Fruit fly (Drosophila melanogaster) whole organism, wandering third instar larva: ENCODE data around the gene CG13086.

Experiments
- Abd-B ChIP-seq: fragments of >200 bp; optimal IDR thresholded peaks from 2 replicates; lab custom pipeline; 2017; ENCODE audit warnings: missing biosample characterization, missing genetic modification characterization
- CG32264 ChIP-seq: fragments of 200-800 bp; sonication (Bioruptor generic); optimal IDR thresholded peaks from 2 replicates; lab custom pipeline; 2016; ENCODE audit warnings: missing biosample characterization, missing genetic modification characterization
- CG9705 ChIP-seq: fragments of 200-800 bp; sonication (Bioruptor generic); optimal IDR thresholded peaks from 2 replicates; lab custom pipeline; 2018; ENCODE audit warnings: missing biosample characterization, mild to moderate bottlenecking, missing genetic modification characterization
- CrebA ChIP-seq: fragments of 200-800 bp; sonication (Bioruptor generic); optimal IDR thresholded peaks from 2 replicates; lab custom pipeline; 2016; ENCODE audit warnings: missing biosample characterization, mild to moderate bottlenecking, missing genetic modification characterization, borderline replicate concordance
- Dfd ChIP-seq: fragments of >200 bp; optimal IDR thresholded peaks from 2 replicates; lab custom pipeline; 2017; ENCODE audit warnings: missing biosample characterization, missing genetic modification characterization
- Dif ChIP-seq: fragments of 200-275, 200-300 bp; sonication (Bioruptor generic); optimal IDR thresholded peaks from 2 replicates; lab custom pipeline; 2018; ENCODE audit warnings: missing biosample characterization, missing genetic modification characterization; ENCODE audit not compliant: partially characterized antibody
- GATAd ChIP-seq: sonication (Bioruptor generic); optimal IDR thresholded peaks from 2 replicates; lab custom pipeline; 2016; ENCODE audit warnings: missing biosample characterization, missing genetic modification characterization
- HLH106 ChIP-seq: fragments of 200-800 bp; optimal IDR thresholded peaks from 3 replicates; lab custom pipeline; 2019; ENCODE audit warnings: missing biosample characterization, mild to moderate bottlenecking, missing genetic modification characterization, moderate library complexity
- Hnf4 ChIP-seq: fragments of 200-800 bp; sonication (Bioruptor generic); optimal IDR thresholded peaks from 2 replicates; lab custom pipeline; 2016; ENCODE audit warnings: missing biosample characterization, mild to moderate bottlenecking, missing genetic modification characterization
- Hr78 ChIP-seq: fragments of >200 bp; optimal IDR thresholded peaks from 2 replicates; lab custom pipeline; 2017; ENCODE audit warnings: missing biosample characterization, missing genetic modification characterization
- Hr83 ChIP-seq: fragments of 200-300 bp; sonication (Bioruptor generic); optimal IDR thresholded peaks from 2 replicates; lab custom pipeline; 2016; ENCODE audit warnings: missing biosample characterization, mild to moderate bottlenecking, missing genetic modification characterization, moderate library complexity; ENCODE audit not compliant: poor library complexity, severe bottlenecking
- Jra ChIP-seq: sonication (Bioruptor generic); optimal IDR thresholded peaks from 2 replicates; lab custom pipeline; 2016; ENCODE audit warnings: missing biosample characterization, missing genetic modification characterization
- Mio ChIP-seq: sonication (Bioruptor generic); optimal IDR thresholded peaks from 2 replicates; lab custom pipeline; 2016; ENCODE audit warnings: missing biosample characterization, missing genetic modification characterization
- Myc ChIP-seq: fragments of >200 bp; optimal IDR thresholded peaks from 2 replicates; lab custom pipeline; 2017
- N ChIP-seq: fragments of >200 bp; optimal IDR thresholded peaks from 2 replicates; lab custom pipeline; 2018; ENCODE audit warnings: missing biosample characterization, missing external identifiers, missing genetic modification characterization
- OdsH ChIP-seq: fragments of 200-800 bp; sonication (Bioruptor generic); optimal IDR thresholded peaks from 2 replicates; lab custom pipeline; 2016; ENCODE audit warnings: missing biosample characterization, mild to moderate bottlenecking, missing genetic modification characterization
- Rel ChIP-seq, 2 experiments: fragments of 200-800 bp; sonication (Bioruptor generic) in 1 of 2; optimal IDR thresholded peaks; 2 replicates in 1 of 2; 3 replicates in 1 of 2; lab custom pipeline; 2016 to 2019; ENCODE audit warnings: mild to moderate bottlenecking in 2 of 2, missing biosample characterization in 2 of 2, missing genetic modification characterization in 2 of 2, moderate library complexity in 1 of 2
- Sp1 ChIP-seq: fragments of 200-800 bp; sonication (Bioruptor generic); optimal IDR thresholded peaks from 3 replicates; lab custom pipeline; 2019; ENCODE audit warnings: missing biosample characterization, mild to moderate bottlenecking, missing genetic modification characterization, moderate library complexity
- Vsx2 ChIP-seq: fragments of 200-300, 225-300 bp; sonication (Bioruptor generic); optimal IDR thresholded peaks from 2 replicates; lab custom pipeline; 2018; ENCODE audit warnings: missing biosample characterization, missing genetic modification characterization; ENCODE audit not compliant: partially characterized antibody
- br ChIP-seq: fragments of 200-800 bp; sonication (Bioruptor generic); optimal IDR thresholded peaks from 2 replicates; lab custom pipeline; 2016; ENCODE audit warnings: missing biosample characterization, missing genetic modification characterization
- brk ChIP-seq: fragments of 200-800 bp; sonication (Bioruptor generic); optimal IDR thresholded peaks from 2 replicates; lab custom pipeline; 2016; ENCODE audit warnings: missing biosample characterization, mild to moderate bottlenecking, missing genetic modification characterization
- dl ChIP-seq, 2 experiments: fragments of 175-275, 200-275 bp in 1 of 2; fragments of 200-275 bp in 1 of 2; sonication (Bioruptor generic); optimal IDR thresholded peaks; lab custom pipeline; 2018; ENCODE audit warnings: mild to moderate bottlenecking in 2 of 2, missing biosample characterization in 2 of 2, missing genetic modification characterization in 2 of 2, moderate library complexity in 2 of 2; ENCODE audit not compliant: partially characterized antibody in 2 of 2, insufficient read depth in 1 of 2
- dmrt93B ChIP-seq: fragments of 200-800 bp; sonication (Bioruptor generic); optimal IDR thresholded peaks from 2 replicates; lab custom pipeline; 2018; ENCODE audit warnings: missing biosample characterization, mild to moderate bottlenecking, missing genetic modification characterization
- dsf ChIP-seq: sonication (Bioruptor generic); optimal IDR thresholded peaks from 2 replicates; lab custom pipeline; 2016; ENCODE audit warnings: missing biosample characterization, missing genetic modification characterization, borderline replicate concordance
- ey ChIP-seq: fragments of 200-800 bp; sonication (Bioruptor generic); optimal IDR thresholded peaks from 2 replicates; lab custom pipeline; 2016; ENCODE audit warnings: missing biosample characterization, missing genetic modification characterization
- foxo ChIP-seq, 2 experiments: fragments of 200-800 bp; sonication (Bioruptor generic); optimal IDR thresholded peaks; 2 replicates in 1 of 2; 3 replicates in 1 of 2; lab custom pipeline; 2016 to 2017; ENCODE audit warnings: missing biosample characterization in 2 of 2, missing genetic modification characterization in 2 of 2
- fru ChIP-seq: fragments of 200-800 bp; sonication (Bioruptor generic); optimal IDR thresholded peaks from 3 replicates; lab custom pipeline; 2016; ENCODE audit warnings: missing biosample characterization, mild to moderate bottlenecking, missing genetic modification characterization
- h ChIP-seq: fragments of 200-800 bp; sonication (Bioruptor generic); optimal IDR thresholded peaks from 3 replicates; lab custom pipeline; 2016; ENCODE audit warnings: missing biosample characterization, mild to moderate bottlenecking, missing genetic modification characterization
- jim ChIP-seq: fragments of 175-275, 200-325 bp; sonication (Bioruptor generic); optimal IDR thresholded peaks from 2 replicates; lab custom pipeline; 2016; ENCODE audit warnings: missing biosample characterization, mild to moderate bottlenecking, missing genetic modification characterization
- lola ChIP-seq: fragments of >200 bp; optimal IDR thresholded peaks from 2 replicates; lab custom pipeline; 2017; ENCODE audit warnings: missing biosample characterization, missing genetic modification characterization
- pan ChIP-seq: fragments of >200 bp; optimal IDR thresholded peaks from 2 replicates; lab custom pipeline; 2017
- psq ChIP-seq: fragments of 200-800 bp; sonication (Bioruptor generic); optimal IDR thresholded peaks from 3 replicates; lab custom pipeline; 2017; ENCODE audit warnings: missing biosample characterization, mild to moderate bottlenecking, missing genetic modification characterization, moderate library complexity
- rgr ChIP-seq: fragments of 200-800 bp; sonication (Bioruptor generic); optimal IDR thresholded peaks from 3 replicates; lab custom pipeline; 2016; ENCODE audit warnings: missing biosample characterization, mild to moderate bottlenecking, missing genetic modification characterization
- sage ChIP-seq: fragments of 200-800 bp; sonication (Bioruptor generic); optimal IDR thresholded peaks from 2 replicates; lab custom pipeline; 2016; ENCODE audit warnings: missing biosample characterization, mild to moderate bottlenecking, missing genetic modification characterization
- sv ChIP-seq: fragments of 200-800 bp; sonication (Bioruptor generic); optimal IDR thresholded peaks from 3 replicates; lab custom pipeline; 2016; ENCODE audit warnings: missing biosample characterization, missing genetic modification characterization
- tai ChIP-seq: sonication (Bioruptor generic); optimal IDR thresholded peaks from 2 replicates; lab custom pipeline; 2016; ENCODE audit warnings: missing biosample characterization, missing genetic modification characterization
- usp ChIP-seq: fragments of >200 bp; optimal IDR thresholded peaks from 2 replicates; lab custom pipeline; 2017; ENCODE audit warnings: missing biosample characterization, missing genetic modification characterization
- woc ChIP-seq: sonication (Bioruptor generic); optimal IDR thresholded peaks from 2 replicates; lab custom pipeline; 2016; ENCODE audit warnings: missing biosample characterization, mild to moderate bottlenecking, missing genetic modification characterization

CG13086 gene

DNA sequence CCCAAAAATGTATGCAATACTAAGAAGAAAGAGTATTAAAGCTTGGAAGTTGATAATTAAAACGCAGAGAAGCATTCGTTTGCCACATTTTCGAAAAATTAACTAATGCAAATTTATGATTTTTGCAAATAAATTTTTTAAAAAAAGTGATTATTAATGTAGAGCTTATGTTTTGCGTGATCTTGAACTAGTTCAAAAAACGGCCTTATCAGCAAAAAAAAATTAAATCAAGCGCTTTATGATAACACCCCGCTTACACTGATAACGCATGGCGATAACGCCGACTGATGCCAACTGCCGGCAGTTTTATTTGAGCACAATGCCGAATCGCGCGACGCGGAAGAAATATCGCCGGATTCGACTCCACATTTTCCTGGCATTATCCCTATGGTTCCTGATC is at the start of gene CG13086:
CG13086 (plus strand) TSS at position 301 of the 400 bp plus-strand sequence.
- no peak for TF ChIP-seq Dfd (GFP tag; lab: Kevin White, UChicago)
- TF ChIP-seq usp (GFP tag; lab: Kevin White, UChicago): no peak
- no peak for TF ChIP-seq br (GFP tag; lab: Kevin White, UChicago)
- TF ChIP-seq Myc (lab: Kevin White, UChicago): no peak
- TF ChIP-seq lola (GFP tag; lab: Kevin White, UChicago): no peak
- no peak for TF ChIP-seq GATAd (GFP tag; lab: Kevin White, UChicago)
- TF ChIP-seq, all 38 proteins: peak for 0

DNA sequence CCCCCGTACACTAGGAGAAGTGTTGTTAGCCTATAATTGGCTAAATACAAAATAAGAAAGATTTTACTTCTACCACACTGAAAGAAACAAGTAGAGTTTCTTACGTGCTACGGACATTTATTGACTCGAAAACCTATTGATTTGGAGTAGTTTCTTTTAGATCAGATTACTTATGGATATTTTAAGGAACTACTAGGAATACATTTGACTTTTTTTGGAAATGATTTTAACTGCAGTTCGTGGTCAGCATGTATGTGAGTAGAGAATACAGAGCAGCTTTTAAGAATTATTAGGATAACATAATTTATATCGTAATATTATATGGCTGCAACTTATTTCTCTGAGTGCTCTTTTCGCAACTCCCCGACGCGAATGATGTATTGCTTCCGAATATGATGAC is 49.6 kb upstream of the CG13086 start:
- no peak for TF ChIP-seq usp (GFP tag; lab: Kevin White, UChicago)
- no peak for TF ChIP-seq sv
- no peak for TF ChIP-seq Dfd (GFP tag; lab: Kevin White, UChicago)
- no peak for TF ChIP-seq CG9705
- no peak for TF ChIP-seq Hr83 (GFP tag; lab: Kevin White, UChicago)
- TF ChIP-seq h: peak; percentile 45
- TF ChIP-seq CrebA: no peak
- peak; percentile 5 for TF ChIP-seq woc (GFP tag; lab: Kevin White, UChicago)
- TF ChIP-seq psq (GFP tag; lab: Kevin White, UChicago): peak; percentile 21
- TF ChIP-seq Sp1: peak; percentile 30
- TF ChIP-seq Abd-B: no peak
- TF ChIP-seq Vsx2 (GFP tag; lab: Kevin White, UChicago): no peak
- no peak for TF ChIP-seq CG32264
- TF ChIP-seq lola (GFP tag; lab: Kevin White, UChicago): no peak
- no peak for TF ChIP-seq tai (GFP tag; lab: Kevin White, UChicago)
- peak; percentile 23 for TF ChIP-seq OdsH
- no peak for TF ChIP-seq Dif
- TF ChIP-seq brk: no peak
- TF ChIP-seq rgr (GFP tag; lab: Kevin White, UChicago): no peak
- TF ChIP-seq foxo (GFP tag; optimal IDR thresholded peaks at IDR 0.05; lab: Kevin White, UChicago): peak in 1 of 2 experiments; percentile 35
- peak; percentile 54 for TF ChIP-seq fru
- no peak for TF ChIP-seq Rel (GFP tag; optimal IDR thresholded peaks at IDR 0.05; lab: Kevin White, UChicago)
- no peak for TF ChIP-seq Rel (tag; optimal IDR thresholded peaks at IDR 0.05; lab: Kevin White, UChicago)
- TF ChIP-seq dsf: no peak
- TF ChIP-seq pan (lab: Kevin White, UChicago): no peak
- TF ChIP-seq N: no peak
- peak; percentile 13 for TF ChIP-seq HLH106 (tag; lab: Kevin White, UChicago)
- no peak for TF ChIP-seq Jra
- TF ChIP-seq dl (GFP tag; optimal IDR thresholded peaks at IDR 0.05; lab: Kevin White, UChicago; ENCODE audit: insufficient read depth in 1 of 2, partially characterized antibody in 2 of 2): no peak
- no peak for TF ChIP-seq jim
- TF ChIP-seq sage (GFP tag; lab: Kevin White, UChicago): no peak
- no peak for TF ChIP-seq Mio (GFP tag; lab: Kevin White, UChicago)
- TF ChIP-seq dmrt93B: no peak
- no peak for TF ChIP-seq Myc (lab: Kevin White, UChicago)
- TF ChIP-seq GATAd (GFP tag; lab: Kevin White, UChicago): no peak
- TF ChIP-seq Hr78 (GFP tag; lab: Kevin White, UChicago): no peak
- peak; percentile 48 for TF ChIP-seq ey (GFP tag; lab: Kevin White, UChicago)
- TF ChIP-seq Hnf4 (GFP tag; lab: Kevin White, UChicago): no peak
- TF ChIP-seq br (GFP tag; lab: Kevin White, UChicago): peak; percentile 5

DNA sequence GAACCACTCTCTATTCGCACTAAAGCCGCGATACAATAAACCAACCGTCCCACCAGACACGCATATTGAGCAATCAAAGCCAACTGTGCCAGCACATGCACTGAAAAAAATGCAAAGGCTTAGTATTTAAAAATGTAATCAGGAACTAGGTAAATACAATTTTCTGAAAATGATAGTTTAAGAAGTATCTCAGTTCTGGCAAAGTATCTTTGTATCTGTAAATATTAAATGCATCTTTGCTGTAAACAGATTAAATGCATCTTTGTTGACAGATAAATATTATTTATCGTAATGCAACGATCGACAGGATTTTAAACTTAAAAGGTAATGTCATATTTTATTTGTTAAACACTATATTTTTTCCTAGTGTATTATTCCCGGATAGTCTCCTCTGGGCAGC is 46.4 kb upstream of the CG13086 start:
- no peak for TF ChIP-seq Sp1
- TF ChIP-seq fru: peak; percentile 8
